Worm (Caenorhabditis elegans) whole organism, L3 larva: ENCODE data around the gene pyc-1.

Experiments used
- ZK546.5 ChIP-seq: sonication (generic microtip); optimal IDR thresholded peaks from 2 replicates; lab custom pipeline; 2017; ENCODE audit warnings: missing biosample characterization, missing genetic modification characterization
- ama-1 ChIP-seq: fragments of 150-350 bp; optimal IDR thresholded peaks from 2 replicates; lab custom pipeline; 2018
- ceh-16 ChIP-seq: sonication (generic microtip); optimal IDR thresholded peaks from 2 replicates; lab custom pipeline; 2017; ENCODE audit warnings: missing biosample characterization, missing genetic modification characterization
- daf-12 ChIP-seq: fragments of 150-350 bp; optimal IDR thresholded peaks from 2 replicates; lab custom pipeline; 2014; ENCODE audit warnings: missing biosample characterization, missing genetic modification reagents, missing genetic modification characterization
- lin-39 ChIP-seq: fragments of 150-350 bp; optimal IDR thresholded peaks from 2 replicates; lab custom pipeline; 2018; ENCODE audit warnings: missing biosample characterization, missing genetic modification reagents, missing genetic modification characterization
- nfya-1 ChIP-seq: sonication (generic microtip); optimal IDR thresholded peaks from 2 replicates; lab custom pipeline; 2017; ENCODE audit warnings: missing genetic modification characterization, mild to moderate bottlenecking, missing compliant biosample characterization, antibody characterized with exemption, moderate library complexity; ENCODE audit not compliant: insufficient read depth
- nhr-28 ChIP-seq: fragments of 150-350 bp; optimal IDR thresholded peaks from 2 replicates; lab custom pipeline; 2014; ENCODE audit warnings: missing biosample characterization, missing genetic modification characterization
- pha-4 ChIP-seq: fragments of 150-350 bp; optimal IDR thresholded peaks from 2 replicates; lab custom pipeline; 2014; ENCODE audit warnings: missing biosample characterization, missing genetic modification reagents, missing genetic modification characterization

ce11 chrV:11845492-11845891 lies 23.2 kb upstream of the pyc-1 start, which contains the start of gene hmp-1:
- TF ChIP-seq lin-39 (tag; lab: Kevin White, UChicago) (no peak), ZK546.5 (no peak), nfya-1 (tag; lab: Kevin White, UChicago) (no peak), ama-1 (lab: Kevin White, UChicago) (no peak), pha-4 (tag; lab: Kevin White, UChicago) (no peak), ceh-16 (tag; lab: Kevin White, UChicago) (no peak), daf-12 (tag; lab: Kevin White, UChicago) (no peak), nhr-28 (tag; lab: Kevin White, UChicago) (no peak)
